Fruit fly (Drosophila melanogaster) whole organism, embryonic: ENCODE results near the gene PAN3.

ENCODE experiments used
- Antp ChIP-seq: fragments of 200-800 bp; sonication (Bioruptor generic); optimal IDR thresholded peaks from 3 replicates; lab custom pipeline; 2016; ENCODE audit warnings: missing biosample characterization, missing genetic modification characterization
- Atf-2 ChIP-seq: fragments of 200-800 bp; sonication (Bioruptor generic); optimal IDR thresholded peaks from 2 replicates; lab custom pipeline; 2016; ENCODE audit warnings: missing biosample characterization, missing genetic modification characterization
- Awh ChIP-seq: fragments of 200-800 bp; sonication (Bioruptor generic); IDR thresholded peaks from 2 replicates; pipeline ENCODE4, ENCODE4 v1.3.6; 2022; ENCODE audit warnings: missing biosample characterization, missing genetic modification characterization
- C15 ChIP-seq: fragments of 200-800 bp; sonication (Bioruptor generic); IDR thresholded peaks from 3 replicates; pipeline ENCODE4 v1.3.6; 2022; ENCODE audit warnings: missing biosample characterization, missing genetic modification characterization
- CG1024 ChIP-seq: fragments of 200-800 bp; sonication (Bioruptor generic); IDR thresholded peaks from 2 replicates; pipeline ENCODE4 v1.3.6; 2022; ENCODE audit warnings: missing biosample characterization, missing genetic modification characterization
- CG11247 ChIP-seq: fragments of 200-800 bp; sonication (Bioruptor generic); IDR thresholded peaks from 2 replicates; pipeline ENCODE4 v1.3.6; 2022; ENCODE audit warnings: missing biosample characterization, missing genetic modification characterization
- CG11696 ChIP-seq: fragments of 200-800 bp; sonication (Bioruptor generic); IDR thresholded peaks from 2 replicates; pipeline ENCODE4 v1.3.6; 2022; ENCODE audit warnings: missing biosample characterization, missing genetic modification characterization
- CG13894 ChIP-seq: fragments of 200-800 bp; sonication (Bioruptor generic); optimal IDR thresholded peaks from 3 replicates; lab custom pipeline; 2018; ENCODE audit warnings: missing biosample characterization, mild to moderate bottlenecking, missing genetic modification characterization, moderate library complexity
- CG14667 ChIP-seq: fragments of 200-800 bp; sonication (Bioruptor generic); IDR thresholded peaks from 2 replicates; pipeline ENCODE4 v1.3.6; 2022; ENCODE audit warnings: missing biosample characterization, missing genetic modification characterization
- CG15269 ChIP-seq: fragments of 200-800 bp; sonication (Bioruptor generic); optimal IDR thresholded peaks from 2 replicates; lab custom pipeline; 2018; ENCODE audit warnings: missing biosample characterization, mild to moderate bottlenecking, missing genetic modification characterization, moderate library complexity
- CG16863 ChIP-seq: fragments of 200-800 bp; sonication (Bioruptor generic); optimal IDR thresholded peaks from 3 replicates; lab custom pipeline; 2016; ENCODE audit warnings: missing biosample characterization, missing genetic modification characterization
- CG17912 ChIP-seq: fragments of 200-800 bp; sonication (Bioruptor generic); optimal IDR thresholded peaks from 2 replicates; lab custom pipeline; 2018; ENCODE audit warnings: missing biosample characterization, mild to moderate bottlenecking, missing genetic modification characterization
- CG2116 ChIP-seq: fragments of 200-800 bp; sonication (Bioruptor generic); optimal IDR thresholded peaks from 3 replicates; lab custom pipeline; 2018; ENCODE audit warnings: missing biosample characterization, mild to moderate bottlenecking, missing genetic modification characterization
- CG2875 ChIP-seq: fragments of 200-800 bp; sonication (Bioruptor generic); optimal IDR thresholded peaks from 2 replicates; lab custom pipeline; 2017; ENCODE audit warnings: missing biosample characterization, mild to moderate bottlenecking, missing genetic modification characterization, missing genetic modification reagents
- CG31365 ChIP-seq: fragments of 200-800 bp; sonication (Bioruptor generic); optimal IDR thresholded peaks from 2 replicates; lab custom pipeline; 2018; ENCODE audit warnings: missing biosample characterization, mild to moderate bottlenecking, missing genetic modification characterization
- CG4424 ChIP-seq: fragments of 200-800 bp; sonication (Bioruptor generic); optimal IDR thresholded peaks from 3 replicates; lab custom pipeline; 2016; ENCODE audit warnings: missing biosample characterization, missing genetic modification characterization
- CG4617 ChIP-seq: fragments of 200-800 bp; sonication (Bioruptor generic); optimal IDR thresholded peaks from 3 replicates; lab custom pipeline; 2016; ENCODE audit warnings: missing biosample characterization, missing genetic modification characterization, borderline replicate concordance
- CG4707 ChIP-seq: fragments of 200-800 bp; sonication (Bioruptor generic); optimal IDR thresholded peaks from 2 replicates; lab custom pipeline; 2018; ENCODE audit warnings: missing biosample characterization, mild to moderate bottlenecking, missing genetic modification characterization, moderate library complexity
- CG5180 ChIP-seq: fragments of 200-800 bp; sonication (Bioruptor generic); optimal IDR thresholded peaks from 3 replicates; lab custom pipeline; 2017; ENCODE audit warnings: missing biosample characterization, missing genetic modification characterization, mild to moderate bottlenecking, moderate library complexity, missing genetic modification reagents
- CG7556 ChIP-seq: fragments of 200-800 bp; sonication (Bioruptor generic); optimal IDR thresholded peaks from 2 replicates; lab custom pipeline; 2017; ENCODE audit warnings: missing biosample characterization, mild to moderate bottlenecking, missing genetic modification characterization
- CG8944 ChIP-seq: fragments of 200-800 bp; sonication (Bioruptor generic); optimal IDR thresholded peaks from 3 replicates; lab custom pipeline; 2016; ENCODE audit warnings: missing biosample characterization, missing genetic modification characterization
- Chrac-16 ChIP-seq: fragments of 200-800 bp; sonication (Bioruptor generic); optimal IDR thresholded peaks from 3 replicates; lab custom pipeline; 2016; ENCODE audit warnings: missing biosample characterization, missing genetic modification characterization
- CoRest ChIP-seq: fragments of 200-800 bp; sonication (Bioruptor generic); optimal IDR thresholded peaks from 3 replicates; lab custom pipeline; 2018; ENCODE audit warnings: missing biosample characterization, mild to moderate bottlenecking, missing genetic modification characterization, moderate library complexity
- Eip74EF ChIP-seq, 2 experiments: fragments of 200-800 bp in 1 of 2; fragments of >200 bp in 1 of 2; sonication (Bioruptor generic) in 1 of 2; optimal IDR thresholded peaks; 2 replicates each; lab custom pipeline; 2017 to 2019; ENCODE audit warnings: missing biosample characterization in 2 of 2, missing genetic modification characterization in 2 of 2, mild to moderate bottlenecking in 1 of 2, moderate library complexity in 1 of 2
- HLHmδ ChIP-seq: fragments of 200-800 bp; sonication (Bioruptor generic); optimal IDR thresholded peaks from 2 replicates; lab custom pipeline; 2018; ENCODE audit warnings: missing biosample characterization, mild to moderate bottlenecking, missing genetic modification characterization, moderate library complexity
- Med ChIP-seq: fragments of 200-800 bp; sonication (Bioruptor generic); peaks from one replicate; lab custom pipeline; 2016; ENCODE audit warnings: missing biosample characterization, missing genetic modification characterization, mild to moderate bottlenecking, inconsistent platforms, moderate library complexity
- Nf-YA ChIP-seq: fragments of 200-800 bp; sonication (Bioruptor generic); IDR thresholded peaks from 2 replicates; pipeline ENCODE4 v1.3.6; 2022; ENCODE audit warnings: missing biosample characterization, missing genetic modification characterization
- Oli ChIP-seq: fragments of 200-800 bp; sonication (Bioruptor generic); optimal IDR thresholded peaks from 2 replicates; lab custom pipeline; 2018; ENCODE audit warnings: missing biosample characterization, mild to moderate bottlenecking, missing genetic modification characterization, moderate library complexity
- Stat92E ChIP-seq, 3 experiments: fragments of >200 bp in 2 of 3; fragments of 200-800 bp in 1 of 3; sonication (Bioruptor generic) in 1 of 3; optimal IDR thresholded peaks; 2 replicates each; lab custom pipeline; 2017 to 2019; ENCODE audit warnings: missing biosample characterization in 3 of 3, missing genetic modification characterization in 3 of 3, mild to moderate bottlenecking in 1 of 3, moderate library complexity in 1 of 3
- Trl ChIP-seq, 3 experiments: fragments of >200 bp in 2 of 3; fragments of 200-800 bp in 1 of 3; sonication (Bioruptor generic) in 1 of 3; optimal IDR thresholded peaks; 2 replicates in 1 of 3; 3 replicates in 2 of 3; lab custom pipeline; 2016 to 2017; ENCODE audit warnings: missing biosample characterization in 1 of 3, missing genetic modification characterization in 1 of 3
- Xrp1 ChIP-seq: fragments of 200-800 bp; sonication (Bioruptor generic); IDR thresholded peaks from 2 replicates; pipeline ENCODE4 v1.3.6; 2022; ENCODE audit warnings: missing biosample characterization, missing genetic modification characterization
- amos ChIP-seq: fragments of 200-800 bp; sonication (Bioruptor generic); IDR thresholded peaks from 2 replicates; pipeline ENCODE4 v1.3.6; 2022; ENCODE audit warnings: missing biosample characterization, missing genetic modification characterization; ENCODE audit not compliant: partially characterized antibody
- ara ChIP-seq: fragments of 200-800 bp; sonication (Bioruptor generic); IDR thresholded peaks from 2 replicates; pipeline ENCODE4 v1.3.6; 2022; ENCODE audit warnings: missing biosample characterization, missing genetic modification characterization
- bbx ChIP-seq: fragments of 200-800 bp; sonication (Bioruptor generic); IDR thresholded peaks from 2 replicates; pipeline ENCODE4 v1.3.6; 2022; ENCODE audit warnings: missing biosample characterization, missing genetic modification characterization; ENCODE audit not compliant: partially characterized antibody
- br ChIP-seq: fragments of >200 bp; optimal IDR thresholded peaks from 2 replicates; lab custom pipeline; 2017
- btn ChIP-seq: fragments of 200-800 bp; sonication (Bioruptor generic); optimal IDR thresholded peaks from 2 replicates; lab custom pipeline; 2016; ENCODE audit warnings: missing biosample characterization, missing genetic modification characterization
- ci ChIP-seq: fragments of 200-800 bp; sonication (Bioruptor generic); IDR thresholded peaks from 3 replicates; pipeline ENCODE4 v1.3.6; 2022; ENCODE audit warnings: missing biosample characterization, missing genetic modification characterization
- crp ChIP-seq, 2 experiments: fragments of 200-800 bp; sonication (Bioruptor generic); optimal IDR thresholded peaks; 2 replicates in 1 of 2; 3 replicates in 1 of 2; lab custom pipeline; 2017; ENCODE audit warnings: missing biosample characterization in 2 of 2, missing genetic modification characterization in 2 of 2, mild to moderate bottlenecking in 1 of 2, moderate library complexity in 1 of 2
- danr ChIP-seq: fragments of 200-800 bp; sonication (Bioruptor generic); IDR thresholded peaks from 2 replicates; pipeline ENCODE4 v1.3.6; 2022; ENCODE audit warnings: missing biosample characterization, missing genetic modification characterization
- fru ChIP-seq: fragments of >200 bp; optimal IDR thresholded peaks from 2 replicates; lab custom pipeline; 2017
- gem ChIP-seq: fragments of 200-800 bp; sonication (Bioruptor generic); optimal IDR thresholded peaks from 2 replicates; lab custom pipeline; 2019; ENCODE audit warnings: missing biosample characterization, mild to moderate bottlenecking, missing genetic modification characterization, moderate library complexity
- gfzf ChIP-seq: fragments of 200-800 bp; sonication (Bioruptor generic); optimal IDR thresholded peaks from 2 replicates; lab custom pipeline; 2016; ENCODE audit warnings: missing biosample characterization, mild to moderate bottlenecking, missing genetic modification characterization, moderate library complexity
- klu ChIP-seq: fragments of 200-800 bp; sonication (Bioruptor generic); IDR thresholded peaks from 2 replicates; pipeline ENCODE4 v1.3.6; 2022; ENCODE audit warnings: missing biosample characterization, missing genetic modification characterization
- slbo ChIP-seq: fragments of 200-800 bp; sonication (Bioruptor generic); IDR thresholded peaks from 2 replicates; pipeline ENCODE4 v1.3.6; 2022; ENCODE audit warnings: missing biosample characterization, missing genetic modification characterization
- ssp ChIP-seq: fragments of 200-800 bp; sonication (Bioruptor generic); IDR thresholded peaks from 2 replicates; pipeline ENCODE4 v1.3.6; 2022; ENCODE audit warnings: missing biosample characterization, missing genetic modification characterization
- trh ChIP-seq: fragments of 200-800 bp; sonication (Bioruptor generic); optimal IDR thresholded peaks from 2 replicates; lab custom pipeline; 2016; ENCODE audit warnings: missing biosample characterization, missing genetic modification characterization
- tup ChIP-seq: fragments of 200-800 bp; sonication (Bioruptor generic); optimal IDR thresholded peaks from 2 replicates; lab custom pipeline; 2016; ENCODE audit warnings: missing biosample characterization, mild to moderate bottlenecking, missing genetic modification characterization, moderate library complexity
- vvl ChIP-seq: fragments of 200-800 bp; sonication (Bioruptor generic); IDR thresholded peaks from 2 replicates; pipeline ENCODE4 v1.3.6; 2022; ENCODE audit warnings: missing biosample characterization, missing genetic modification characterization
- zf30C ChIP-seq: fragments of 200-800 bp; sonication (Bioruptor generic); optimal IDR thresholded peaks from 3 replicates; lab custom pipeline; 2018; ENCODE audit warnings: missing biosample characterization, mild to moderate bottlenecking, missing genetic modification characterization

Gene PAN3

DNA sequence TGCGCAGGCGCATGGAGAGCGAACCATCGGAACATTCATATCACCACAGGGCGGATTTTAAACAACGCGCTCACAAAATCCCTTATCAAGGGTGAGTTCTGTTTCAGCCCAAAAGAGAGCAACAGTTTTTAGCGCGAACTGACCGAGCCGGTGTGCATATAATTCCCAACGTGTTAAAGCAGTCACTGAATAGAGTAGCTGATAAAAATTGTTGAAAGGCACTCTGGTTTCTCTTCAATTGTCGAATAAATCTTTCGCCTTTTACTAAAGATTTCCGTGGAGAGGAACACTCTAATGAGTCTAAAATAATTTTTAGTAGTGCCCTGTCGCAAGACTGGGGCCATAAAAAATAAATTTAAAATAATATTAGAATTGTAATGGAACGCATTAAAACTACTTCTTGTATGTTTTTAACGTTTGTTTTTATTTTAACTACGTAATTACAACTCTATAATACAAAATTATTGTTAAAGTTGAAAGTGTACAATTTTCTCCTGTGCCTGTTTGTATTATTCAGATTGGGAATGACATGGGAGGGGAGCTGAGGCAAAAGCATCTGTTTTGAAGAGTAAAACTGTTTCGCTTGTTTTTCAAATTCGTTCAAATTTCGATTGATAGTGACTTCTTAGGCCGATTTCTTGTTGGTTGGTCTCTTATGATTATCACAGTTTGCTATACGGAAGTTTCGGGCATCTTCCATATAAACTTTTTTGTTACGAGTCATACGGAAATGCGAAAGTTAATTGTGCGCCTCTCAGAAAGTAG, 19.8 kb downstream of the PAN3 start (continued):
- TF ChIP-seq CG4707 (GFP tag; lab: Kevin White, UChicago): no peak
- no peak for TF ChIP-seq Atf-2 (GFP tag; lab: Kevin White, UChicago)
- TF ChIP-seq CG7556 (GFP tag; lab: Kevin White, UChicago): peak; percentile 10
- no peak for TF ChIP-seq trh (GFP tag; lab: Kevin White, UChicago)
- TF ChIP-seq btn (GFP tag; lab: Kevin White, UChicago): peak; percentile 24
- peak; percentile 50 for TF ChIP-seq CG15269 (tag; lab: Kevin White, UChicago)
- no peak for TF ChIP-seq CG4424 (GFP tag; lab: Kevin White, UChicago)
- TF ChIP-seq vvl: no peak
- peak in 1 of 2 experiments; percentile 27 for TF ChIP-seq Trl (optimal IDR thresholded peaks at IDR 0.05; lab: Kevin White, UChicago)
- TF ChIP-seq Trl (GFP tag; optimal IDR thresholded peaks at IDR 0.05; lab: Kevin White, UChicago): peak; percentile 42
- peak; percentile 16 for TF ChIP-seq CoRest (tag; lab: Kevin White, UChicago)
- peak; percentile 89 for TF ChIP-seq Med (GFP tag; lab: Kevin White, UChicago)
- TF ChIP-seq bbx (GFP tag; lab: Robert Waterston, UW): peak; percentile 70; the same call in 1 of the 2 replicates
- TF ChIP-seq ssp: no peak
- TF ChIP-seq ci: peak; percentile 78
- TF ChIP-seq Stat92E (GFP tag; optimal IDR thresholded peaks at IDR 0.05; lab: Kevin White, UChicago): peak in 1 of 3 experiments; percentile 81
- TF ChIP-seq slbo (GFP tag; lab: Robert Waterston, UW): no peak; the same call in 1 of the 2 replicates
- no peak for TF ChIP-seq C15 (GFP tag; lab: Robert Waterston, UW)
- TF ChIP-seq br (lab: Kevin White, UChicago): no peak
- no peak for TF ChIP-seq CG11696 (GFP tag; lab: Robert Waterston, UW)
- TF ChIP-seq klu (GFP tag; lab: Robert Waterston, UW): no peak
- TF ChIP-seq CG31365: no peak
- no peak for TF ChIP-seq danr (GFP tag; lab: Robert Waterston, UW)
- TF ChIP-seq Awh: 0 out of 2 replicates have a peak, but pooled peaks have one; percentile 33
- TF ChIP-seq fru (lab: Kevin White, UChicago): no peak
- TF ChIP-seq crp (GFP tag; optimal IDR thresholded peaks at IDR 0.05; lab: Kevin White, UChicago): no peak
- no peak for TF ChIP-seq HLHmδ
- TF ChIP-seq tup (GFP tag; lab: Kevin White, UChicago): no peak
- TF ChIP-seq CG17912: no peak
- peak; percentile 41; the same call in 1 of the 2 replicates for TF ChIP-seq CG11247 (GFP tag; lab: Robert Waterston, UW)
- TF ChIP-seq Nf-YA: peak; percentile 69
- no peak for TF ChIP-seq CG14667
- no peak for TF ChIP-seq gem (tag; lab: Kevin White, UChicago)
- no peak for TF ChIP-seq CG2116 (GFP tag; lab: Kevin White, UChicago)
- peak; percentile 50; the same call in 1 of the 2 replicates for TF ChIP-seq amos (GFP tag; lab: Robert Waterston, UW)
- TF ChIP-seq zf30C (GFP tag; lab: Kevin White, UChicago): peak; percentile 46
- TF ChIP-seq CG2875: peak; percentile 29
- peak; percentile 58 for TF ChIP-seq Xrp1 (GFP tag; lab: Robert Waterston, UW)
- peak; percentile 52; the same call in 1 of the 2 replicates for TF ChIP-seq ara
- no peak for TF ChIP-seq CG4617 (GFP tag; lab: Kevin White, UChicago)
- peak in 1 of 2 experiments; percentile 20 for TF ChIP-seq Eip74EF (GFP tag; optimal IDR thresholded peaks at IDR 0.05; lab: Kevin White, UChicago)
- TF ChIP-seq Chrac-16 (GFP tag; lab: Kevin White, UChicago): no peak
- TF ChIP-seq CG5180: peak; percentile 51
- peak; percentile 45 for TF ChIP-seq CG8944 (GFP tag; lab: Kevin White, UChicago)
- peak; percentile 88 for TF ChIP-seq CG13894 (tag; lab: Kevin White, UChicago)
- TF ChIP-seq gfzf (GFP tag; lab: Kevin White, UChicago): no peak
- TF ChIP-seq Oli: no peak
- peak; percentile 67 for TF ChIP-seq CG1024
- peak; percentile 38 for TF ChIP-seq Antp
- TF ChIP-seq CG16863 (GFP tag; lab: Kevin White, UChicago): peak; percentile 40
